Worm (Caenorhabditis elegans): ENCODE measurements around the gene C35A11.4.

C35A11.4 gene

DNA sequence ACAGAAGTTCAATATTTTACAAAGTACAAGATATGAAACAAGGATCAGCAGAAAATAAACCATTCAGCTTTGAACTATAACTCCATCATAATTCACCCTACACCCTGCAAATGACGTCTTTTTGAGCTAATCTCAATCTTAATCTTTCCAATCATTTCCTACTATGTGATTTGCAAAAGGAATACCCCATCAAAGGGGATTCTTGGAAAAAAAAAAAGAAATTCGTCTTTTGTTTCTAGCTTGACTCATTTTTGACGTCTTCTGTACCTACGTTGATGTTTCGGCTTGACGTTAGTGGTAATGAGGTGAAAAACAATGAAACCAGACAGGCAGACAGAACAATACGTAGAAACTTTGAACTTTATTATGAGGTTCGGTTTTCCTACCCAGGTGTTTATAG lies 30.7 kb downstream of the C35A11.4 start:
- TF ChIP-seq F57C9.4 (tag; optimal IDR thresholded peaks at IDR 0.05) (no peak), F55B11.4 (tag; optimal IDR thresholded peaks at IDR 0.05; ENCODE audit: borderline replicate concordance, insufficient read depth) (no peak), egrh-3 (GFP tag; IDR thresholded peaks at IDR 0.05) (no peak), cebp-1 (GFP tag; IDR thresholded peaks at IDR 0.05) (no peak), cebp-1 (tag; optimal IDR thresholded peaks at IDR 0.05) (no peak), F37B4.10 (GFP tag; IDR thresholded peaks at IDR 0.05) (no peak), C17E4.6 (GFP tag; IDR thresholded peaks at IDR 0.05) (no peak), F39B2.1 (GFP tag; IDR thresholded peaks at IDR 0.05) (no peak), chd-7 (tag; optimal IDR thresholded peaks at IDR 0.05) (no peak), hrde-1 (tag; optimal IDR thresholded peaks at IDR 0.05; ENCODE audit: borderline replicate concordance) (no peak)

DNA sequence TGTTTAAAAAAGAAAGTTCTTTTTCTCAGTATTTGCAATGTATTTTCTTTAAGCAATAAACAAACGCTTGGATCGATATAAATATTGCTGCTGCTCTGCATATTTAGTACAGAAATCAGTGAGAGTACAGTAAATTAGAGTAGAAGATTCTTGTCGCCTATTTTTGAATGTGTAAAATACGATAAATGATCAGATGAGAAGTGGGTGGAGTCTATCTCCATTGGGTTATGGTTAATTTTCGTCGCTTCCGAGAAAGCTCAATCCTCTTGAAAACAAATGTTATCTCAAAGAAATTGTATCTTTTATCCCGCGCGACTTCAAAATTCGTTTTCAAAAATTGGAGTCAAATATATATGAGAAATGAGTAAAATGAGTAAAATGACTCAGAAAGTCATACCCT lies 34.2 kb downstream of the C35A11.4 start, which contains the start of gene nhr-216:
Gene nhr-216, minus strand, starts transcription at position 101 of the 400 bp plus-strand sequence.
- TF ChIP-seq rcor-1 (GFP tag; IDR thresholded peaks at IDR 0.05): no peak
- TF ChIP-seq aptf-3 (GFP tag; IDR thresholded peaks at IDR 0.05): no peak
- TF ChIP-seq lin-54 (GFP tag; optimal IDR thresholded peaks at IDR 0.05): no peak
- no peak for TF ChIP-seq C17E4.6 (GFP tag; IDR thresholded peaks at IDR 0.05)
- no peak for TF ChIP-seq atf-7 (tag; optimal IDR thresholded peaks at IDR 0.05)
- no peak for TF ChIP-seq nfyb-1 (GFP tag; IDR thresholded peaks at IDR 0.05)
- no peak for TF ChIP-seq ztf-22 (GFP tag; optimal IDR thresholded peaks at IDR 0.05)
- no peak for TF ChIP-seq lsy-27 (tag; optimal IDR thresholded peaks at IDR 0.05; ENCODE audit: borderline replicate concordance, insufficient read depth)
- TF ChIP-seq lin-40 (tag; optimal IDR thresholded peaks at IDR 0.05): no peak
- TF ChIP-seq snpc-1.3 (tag; optimal IDR thresholded peaks at IDR 0.05; ENCODE audit: insufficient read depth): no peak
- no peak for TF ChIP-seq athp-1 (tag; optimal IDR thresholded peaks at IDR 0.05)
- TF ChIP-seq T07F8.4 (tag; optimal IDR thresholded peaks at IDR 0.05): no peak
- no peak for TF ChIP-seq egl-18 (GFP tag; IDR thresholded peaks at IDR 0.05)
- TF ChIP-seq ztf-3 (GFP tag; optimal IDR thresholded peaks at IDR 0.05): no peak
- TF ChIP-seq F57A8.1 (GFP tag; optimal IDR thresholded peaks at IDR 0.05): no peak
- no peak for TF ChIP-seq ztf-26 (tag; optimal IDR thresholded peaks at IDR 0.05)
- no peak for TF ChIP-seq hlh-26 (GFP tag; conservative IDR thresholded peaks at IDR 0.05)
- TF ChIP-seq efl-1 (GFP tag; optimal IDR thresholded peaks at IDR 0.05): no peak
- no peak for TF ChIP-seq dpff-1 (tag; optimal IDR thresholded peaks at IDR 0.05)
- no peak for TF ChIP-seq F10E7.11 (tag; optimal IDR thresholded peaks at IDR 0.05)

DNA sequence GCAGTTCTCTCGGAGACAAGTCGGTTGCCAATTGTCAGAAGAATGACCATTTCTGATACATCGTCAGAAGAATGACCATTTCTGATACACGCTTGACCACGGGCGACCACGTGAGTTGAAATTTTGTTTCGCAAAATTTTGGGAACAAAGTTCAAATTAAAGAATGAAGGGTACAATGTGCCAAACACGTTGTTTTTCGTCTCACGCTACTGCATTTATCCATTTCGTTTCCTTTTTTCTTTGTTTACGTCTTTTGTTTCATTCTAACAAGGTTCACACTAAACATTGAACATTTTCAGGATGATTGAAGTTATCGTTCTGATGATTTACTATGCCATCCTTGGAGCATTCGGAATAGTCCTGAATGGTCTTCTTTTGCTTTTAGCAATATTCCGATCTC lies 41.5 kb downstream of the C35A11.4 start, which contains the start of gene srd-9:
Gene srd-9, plus strand, starts transcription at position 301 of the 400 bp plus-strand sequence.
- no peak for TF ChIP-seq C06A6.2 (GFP tag; conservative IDR thresholded peaks at IDR 0.05)
- no peak for TF ChIP-seq athp-1 (tag; optimal IDR thresholded peaks at IDR 0.05)
- no peak for TF ChIP-seq cebp-1 (GFP tag; IDR thresholded peaks at IDR 0.05)
- no peak for TF ChIP-seq cebp-1 (tag; optimal IDR thresholded peaks at IDR 0.05)
- TF ChIP-seq tlf-1 (GFP tag; optimal IDR thresholded peaks at IDR 0.05): no peak
- TF ChIP-seq mxl-1 (tag; optimal IDR thresholded peaks at IDR 0.05): no peak
- no peak for TF ChIP-seq ztf-28 (GFP tag; IDR thresholded peaks at IDR 0.05)
- TF ChIP-seq Y53G8AR.9 (GFP tag; conservative IDR thresholded peaks at IDR 0.05): no peak
- TF ChIP-seq snpc-3.4 (tag; optimal IDR thresholded peaks at IDR 0.05): no peak
- TF ChIP-seq B0035.1 (tag; optimal IDR thresholded peaks at IDR 0.05): no peak
- TF ChIP-seq lin-54 (GFP tag; optimal IDR thresholded peaks at IDR 0.05): no peak
- no peak for TF ChIP-seq tbx-9 (tag; optimal IDR thresholded peaks at IDR 0.05; ENCODE audit: borderline replicate concordance)
- TF ChIP-seq xnd-1 (tag; optimal IDR thresholded peaks at IDR 0.05): no peak
- TF ChIP-seq ztf-3 (GFP tag; optimal IDR thresholded peaks at IDR 0.05): no peak
- no peak for TF ChIP-seq F52B5.7 (tag; optimal IDR thresholded peaks at IDR 0.05)
- no peak for TF ChIP-seq ceh-91 (GFP tag; IDR thresholded peaks at IDR 0.05)
- no peak for TF ChIP-seq lsl-1 (GFP tag; optimal IDR thresholded peaks at IDR 0.05)
- no peak for TF ChIP-seq attf-5 (GFP tag; optimal IDR thresholded peaks at IDR 0.05)
